Worm (Caenorhabditis elegans) whole organism, L4 larva: ENCODE data around the gene gst-1.

ENCODE experiments used
- dpl-1 ChIP-seq: fragments of 150-350 bp; optimal IDR thresholded peaks from 2 replicates; lab custom pipeline; 2014; ENCODE audit warnings: missing biosample characterization, missing genetic modification reagents, missing genetic modification characterization
- egl-27 ChIP-seq: sonication (generic microtip); optimal IDR thresholded peaks from 3 replicates; lab custom pipeline; 2017; ENCODE audit warnings: missing biosample characterization, missing genetic modification reagents, missing genetic modification characterization
- pha-4 ChIP-seq, 2 experiments: fragments of 150-350 bp in 1 of 2; fragments of 200-800 bp in 1 of 2; sonication (Bioruptor generic) in 1 of 2; IDR thresholded peaks in 1 of 2; optimal IDR thresholded peaks in 1 of 2; 2 replicates each; pipeline versions ENCODE4 v1.3.6 to Lab custom; 2014 to 2022; ENCODE audit warnings: missing genetic modification characterization in 2 of 2, missing genetic modification reagents in 2 of 2, missing biosample characterization in 1 of 2, missing compliant biosample characterization in 1 of 2

ce11 chrIII:9103643-9104042 lies 44.5 kb downstream of the gst-1 start, which contains the start of gene dos-1:
- TF ChIP-seq egl-27 (tag; lab: Kevin White, UChicago), result no peak
- no peak for TF ChIP-seq dpl-1
- no peak for TF ChIP-seq pha-4 (GFP tag; IDR thresholded peaks at IDR 0.05; lab: Robert Waterston, UW)
- no peak for TF ChIP-seq pha-4 (tag; optimal IDR thresholded peaks at IDR 0.05; lab: Kevin White, UChicago)
